Fruit fly (Drosophila melanogaster) whole organism, adult: ENCODE data around the gene slp1.

Source experiments
- CG12768 ChIP-seq: fragments of 200-800 bp; sonication (Bioruptor generic); optimal IDR thresholded peaks from 2 replicates; lab custom pipeline; 2017; ENCODE audit warnings: missing biosample characterization, missing genetic modification characterization, mild to moderate bottlenecking, moderate library complexity, missing genetic modification reagents
- Crg-1 ChIP-seq: fragments of 200-800 bp; sonication (Bioruptor generic); optimal IDR thresholded peaks from 2 replicates; lab custom pipeline; 2016; ENCODE audit warnings: missing biosample characterization, missing genetic modification characterization
- Hr96 ChIP-seq: fragments of 200-800 bp; sonication (Bioruptor generic); optimal IDR thresholded peaks from 2 replicates; lab custom pipeline; 2016; ENCODE audit warnings: missing biosample characterization, missing genetic modification characterization
- cic ChIP-seq: fragments of 200-800 bp; sonication (Bioruptor generic); optimal IDR thresholded peaks from 2 replicates; lab custom pipeline; 2017; ENCODE audit warnings: missing biosample characterization, mild to moderate bottlenecking, missing genetic modification characterization, moderate library complexity

- TF ChIP-seq Crg-1 (GFP tag; lab: Kevin White, UChicago) = no peak
- no peak for TF ChIP-seq CG12768 (GFP tag; lab: Kevin White, UChicago)
- TF ChIP-seq cic (GFP tag; lab: Kevin White, UChicago) = no peak
- no peak for TF ChIP-seq Hr96
Observed at dm6 chr2L:3776614-3777196, 48.8 kb upstream of the slp1 start.
